Fruit fly (Drosophila melanogaster): ENCODE measurements around the gene S-Lap1.

The S-Lap1 gene

DNA sequence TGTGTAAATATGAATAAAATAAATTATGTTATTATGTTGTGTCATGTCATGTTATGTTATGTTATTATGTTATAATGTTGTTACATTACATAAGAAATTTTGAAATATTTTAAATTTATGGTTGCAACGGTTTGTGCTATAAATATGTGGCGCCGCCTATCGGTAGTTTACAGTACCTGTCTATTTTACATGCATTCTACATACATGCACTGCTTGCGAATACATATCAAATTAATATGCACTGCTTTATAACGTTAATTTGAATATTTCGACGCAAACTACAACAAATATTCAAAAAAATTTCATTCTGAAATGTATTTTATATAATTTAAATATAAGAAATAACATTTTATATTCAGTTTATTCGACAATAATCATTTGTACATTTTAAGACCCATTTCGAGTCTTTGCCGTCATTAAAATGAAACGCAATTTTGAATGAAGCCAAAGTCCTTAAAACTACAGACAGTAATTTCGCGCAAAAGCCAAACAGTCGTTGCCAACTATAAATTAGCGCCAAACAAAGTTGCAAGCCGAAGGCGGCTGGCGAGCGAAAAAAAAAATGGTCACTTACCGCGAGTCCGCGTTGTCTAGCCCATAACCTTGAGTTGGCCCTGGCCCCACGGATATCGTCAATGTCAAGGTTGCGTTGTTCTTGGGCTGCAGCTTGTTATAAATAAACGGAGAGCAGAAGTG, 35.0 kb downstream of the S-Lap1 start (continued):
- no peak for TF ChIP-seq GATAe (GFP tag; conservative IDR thresholded peaks at IDR 0.05)
- peak; percentile 17 for TF ChIP-seq CoRest (tag; optimal IDR thresholded peaks at IDR 0.05)
- no peak for TF ChIP-seq Mes4 (GFP tag; optimal IDR thresholded peaks at IDR 0.05)
- TF ChIP-seq maf-S (GFP tag; optimal IDR thresholded peaks at IDR 0.05), result no peak
- TF ChIP-seq dmrt11E (tag; optimal IDR thresholded peaks at IDR 0.05), result peak; percentile 4
- peak; percentile 14 for TF ChIP-seq nmo (GFP tag; optimal IDR thresholded peaks at IDR 0.05)
- TF ChIP-seq knrl (GFP tag; IDR thresholded peaks at IDR 0.05; ENCODE audit: partially characterized antibody), result peak; percentile 64; the same call in 1 of the 3 replicates
- TF ChIP-seq Xrp1 (GFP tag; IDR thresholded peaks at IDR 0.05), result no peak
- TF ChIP-seq Xbp1 (GFP tag; optimal IDR thresholded peaks at IDR 0.05), result peak; percentile 26
- peak; percentile 22 for TF ChIP-seq phol (tag; optimal IDR thresholded peaks at IDR 0.05)
- TF ChIP-seq eyg (GFP tag; optimal IDR thresholded peaks at IDR 0.05), result no peak
- TF ChIP-seq CG17328 (GFP tag; IDR thresholded peaks at IDR 0.05), result no peak
- no peak for TF ChIP-seq gsb (GFP tag; IDR thresholded peaks at IDR 0.05)
- no peak for TF ChIP-seq CG13894 (tag; optimal IDR thresholded peaks at IDR 0.05)
- TF ChIP-seq NfI (GFP tag; optimal IDR thresholded peaks at IDR 0.05), result no peak
- no peak for TF ChIP-seq wor (GFP tag; IDR thresholded peaks at IDR 0.05)
- TF ChIP-seq CG8089 (GFP tag; optimal IDR thresholded peaks at IDR 0.05), result no peak
- peak; percentile 9 for TF ChIP-seq CG14710 (tag; optimal IDR thresholded peaks at IDR 0.05)
- TF ChIP-seq ranshi (GFP tag; IDR thresholded peaks at IDR 0.05), result 0 out of 2 replicates have a peak, but pooled peaks have one; percentile 7
- TF ChIP-seq vvl (GFP tag; IDR thresholded peaks at IDR 0.05), result peak; percentile 31; the same call in 1 of the 2 replicates
- TF ChIP-seq CG6254 (GFP tag; optimal IDR thresholded peaks at IDR 0.05), result no peak
- no peak for TF ChIP-seq CG6689 (GFP tag; IDR thresholded peaks at IDR 0.05)
- TF ChIP-seq sima (GFP tag; optimal IDR thresholded peaks at IDR 0.05), result no peak
- TF ChIP-seq CG5953 (GFP tag; IDR thresholded peaks at IDR 0.05), result no peak
- TF ChIP-seq CG7963 (GFP tag; IDR thresholded peaks at IDR 0.05; ENCODE audit: partially characterized antibody), result no peak
- no peak for TF ChIP-seq Mrtf (GFP tag; IDR thresholded peaks at IDR 0.05)

DNA sequence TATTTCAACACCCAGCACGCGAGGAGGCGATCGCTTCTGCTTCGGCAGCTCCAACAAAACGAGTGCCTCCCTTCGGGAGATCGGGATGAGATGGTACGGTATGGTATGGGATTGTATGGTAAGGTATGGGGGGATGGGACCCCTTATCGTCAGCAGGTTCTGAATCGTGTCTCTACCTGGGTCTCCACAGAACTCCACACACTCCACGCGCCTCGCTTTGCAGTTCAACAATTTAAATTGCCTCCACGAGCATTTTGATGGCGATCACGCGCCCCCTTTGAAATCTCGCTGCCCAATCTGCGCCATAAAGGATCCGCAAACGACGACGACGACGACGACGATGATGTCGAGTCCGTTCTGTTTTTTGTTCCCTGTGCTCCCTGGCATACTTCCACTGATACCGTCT, 35.5 kb downstream of the S-Lap1 start:
- TF ChIP-seq nom (GFP tag; optimal IDR thresholded peaks at IDR 0.05) (peak; percentile 29), Gsc (GFP tag; IDR thresholded peaks at IDR 0.05) (no peak), CG7745 (tag; optimal IDR thresholded peaks at IDR 0.05) (no peak), tx (GFP tag; optimal IDR thresholded peaks at IDR 0.05) (no peak), Deaf1 (tag; optimal IDR thresholded peaks at IDR 0.05) (peak; percentile 67)

DNA sequence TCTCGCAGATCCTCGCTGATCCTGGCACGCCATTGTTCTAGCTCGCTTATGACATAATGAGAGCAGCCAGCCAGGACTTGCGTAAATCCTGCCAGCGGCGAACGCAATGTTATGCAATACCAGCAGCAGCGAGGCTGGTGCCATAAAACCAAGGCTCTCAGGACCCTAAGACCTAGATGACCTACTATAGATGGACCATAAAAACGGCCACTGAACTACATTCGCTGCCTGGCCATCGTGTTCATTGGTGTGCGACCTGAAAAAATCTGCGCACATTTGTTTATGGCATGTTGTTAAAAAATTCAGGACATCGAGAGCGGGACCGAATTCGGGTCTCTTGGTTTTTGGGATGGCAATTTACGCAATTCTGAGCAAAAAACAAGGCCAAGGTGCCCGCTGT, 36.5 kb downstream of the S-Lap1 start:
- TF ChIP-seq Hr51 (GFP tag; optimal IDR thresholded peaks at IDR 0.05), result no peak
- TF ChIP-seq CG7271 (tag; optimal IDR thresholded peaks at IDR 0.05), result peak; percentile 66
- no peak for TF ChIP-seq caup (GFP tag; optimal IDR thresholded peaks at IDR 0.05; ENCODE audit: severe bottlenecking)
- TF ChIP-seq toy (GFP tag; IDR thresholded peaks at IDR 0.05), result no peak
- TF ChIP-seq cad (GFP tag; optimal IDR thresholded peaks at IDR 0.05), result peak; percentile 99
- TF ChIP-seq CG2889 (GFP tag; IDR thresholded peaks at IDR 0.05), result no peak
- TF ChIP-seq salm (tag; optimal IDR thresholded peaks at IDR 0.05), result no peak
- no peak for TF ChIP-seq sr (GFP tag; IDR thresholded peaks at IDR 0.05)
- no peak for TF ChIP-seq CG10267 (tag; optimal IDR thresholded peaks at IDR 0.05)
- TF ChIP-seq dmrt99B (tag; optimal IDR thresholded peaks at IDR 0.05), result no peak
- TF ChIP-seq CG15479 (GFP tag; optimal IDR thresholded peaks at IDR 0.05), result peak; percentile 84
- no peak for TF ChIP-seq CG8944 (GFP tag; optimal IDR thresholded peaks at IDR 0.05)
- TF ChIP-seq tll (GFP tag; optimal IDR thresholded peaks at IDR 0.05), result peak in 1 of 2 experiments; percentile 56
- no peak for TF ChIP-seq CG32772 (GFP tag; IDR thresholded peaks at IDR 0.05)
- no peak for TF ChIP-seq CG7372 (GFP tag; IDR thresholded peaks at IDR 0.05)
- no peak for TF ChIP-seq unpg (GFP tag; optimal IDR thresholded peaks at IDR 0.05)

Data from whole organism, embryonic.